Fruit fly (Drosophila melanogaster): ENCODE results near the gene Hsp26.

Gene Hsp26

dm6 chr3L:9366850-9367430 is 10.3 kb downstream of the Hsp26 start, which contains the start of the genes Klp67A and CG4452 (continued):
- TF ChIP-seq CG16813 (GFP tag; IDR thresholded peaks at IDR 0.05; ENCODE audit: partially characterized antibody) (peak; percentile 95), CG1602 (GFP tag; optimal IDR thresholded peaks at IDR 0.05) (peak; percentile 34), sens-2 (GFP tag; IDR thresholded peaks at IDR 0.05) (no peak), HLHmδ (GFP tag; optimal IDR thresholded peaks at IDR 0.05) (no peak), H2.0 (GFP tag; IDR thresholded peaks at IDR 0.05) (no peak), CG5180 (GFP tag; optimal IDR thresholded peaks at IDR 0.05) (no peak), CG13287 (GFP tag; IDR thresholded peaks at IDR 0.05; ENCODE audit: partially characterized antibody) (peak; percentile 89), Usf (GFP tag; optimal IDR thresholded peaks at IDR 0.05) (no peak), CG10267 (tag; optimal IDR thresholded peaks at IDR 0.05) (peak; percentile 75), ranshi (GFP tag; IDR thresholded peaks at IDR 0.05) (no peak), CG11560 (tag; IDR thresholded peaks at IDR 0.05) (no peak), gsb (GFP tag; IDR thresholded peaks at IDR 0.05) (no peak), CG12391 (tag; optimal IDR thresholded peaks at IDR 0.05) (peak; percentile 76), stc (GFP tag; IDR thresholded peaks at IDR 0.05) (no peak), cas (GFP tag; IDR thresholded peaks at IDR 0.05) (no peak), chif (GFP tag; optimal IDR thresholded peaks at IDR 0.05) (peak in 1 of 2 experiments; percentile 15), CG30431 (GFP tag; optimal IDR thresholded peaks at IDR 0.05) (no peak), CG8388 (GFP tag; optimal IDR thresholded peaks at IDR 0.05) (peak; percentile 28), CG9215 (GFP tag; IDR thresholded peaks at IDR 0.05) (0 out of 2 replicates have a peak, but pooled peaks have one; percentile 24), CG4328 (GFP tag; optimal IDR thresholded peaks at IDR 0.05) (no peak), emc (GFP tag; optimal IDR thresholded peaks at IDR 0.05) (no peak), crol (GFP tag; IDR thresholded peaks at IDR 0.05) (no peak), prd (optimal IDR thresholded peaks at IDR 0.05) (no peak), prd (GFP tag; IDR thresholded peaks at IDR 0.05) (0 out of 3 replicates have a peak, but pooled peaks have one; percentile 44), stwl (tag; optimal IDR thresholded peaks at IDR 0.05) (peak; percentile 78), Oaz (GFP tag; IDR thresholded peaks at IDR 0.05) (no peak), CG11085 (GFP tag; IDR thresholded peaks at IDR 0.05) (no peak), CG18619 (GFP tag; optimal IDR thresholded peaks at IDR 0.05) (peak; percentile 17), CG11247 (GFP tag; IDR thresholded peaks at IDR 0.05) (no peak), Ets65A (GFP tag) (no peak), CG32772 (GFP tag; IDR thresholded peaks at IDR 0.05) (no peak), Bteb2 (GFP tag; optimal IDR thresholded peaks at IDR 0.05) (peak; percentile 15), Bdp1 (GFP tag; optimal IDR thresholded peaks at IDR 0.05) (no peak), sens (GFP tag) (peak; percentile 81), cg (GFP tag; optimal IDR thresholded peaks at IDR 0.05) (no peak), CG18262 (tag; optimal IDR thresholded peaks at IDR 0.05) (peak; percentile 68), onecut (GFP tag; IDR thresholded peaks at IDR 0.05) (no peak), psq (GFP tag; optimal IDR thresholded peaks at IDR 0.05) (peak; percentile 99), ash1 (GFP tag; optimal IDR thresholded peaks at IDR 0.05) (no peak), CG15696 (tag; optimal IDR thresholded peaks at IDR 0.05) (peak; percentile 37), CHES-1-like (GFP tag; optimal IDR thresholded peaks at IDR 0.05) (no peak), CG30403 (GFP tag; optimal IDR thresholded peaks at IDR 0.05) (peak; percentile 69), Hsf (GFP tag; optimal IDR thresholded peaks at IDR 0.05) (peak; percentile 48), CG7372 (GFP tag; IDR thresholded peaks at IDR 0.05) (no peak), CG13894 (tag; optimal IDR thresholded peaks at IDR 0.05) (peak; percentile 32), CG18476 (GFP tag; optimal IDR thresholded peaks at IDR 0.05) (peak; percentile 37), Myb (GFP tag; optimal IDR thresholded peaks at IDR 0.05) (peak; percentile 61), CG6689 (GFP tag; IDR thresholded peaks at IDR 0.05) (peak; percentile 25; the same call in 1 of the 2 replicates), lilli (GFP tag; optimal IDR thresholded peaks at IDR 0.05) (peak; percentile 58), CG17802 (tag; optimal IDR thresholded peaks at IDR 0.05) (no peak), fru (optimal IDR thresholded peaks at IDR 0.05) (no peak), CG6254 (GFP tag; optimal IDR thresholded peaks at IDR 0.05) (no peak)
